Fruit fly (Drosophila melanogaster): Measurements from ENCODE around the gene Srp72.

Srp72 gene

DNA sequence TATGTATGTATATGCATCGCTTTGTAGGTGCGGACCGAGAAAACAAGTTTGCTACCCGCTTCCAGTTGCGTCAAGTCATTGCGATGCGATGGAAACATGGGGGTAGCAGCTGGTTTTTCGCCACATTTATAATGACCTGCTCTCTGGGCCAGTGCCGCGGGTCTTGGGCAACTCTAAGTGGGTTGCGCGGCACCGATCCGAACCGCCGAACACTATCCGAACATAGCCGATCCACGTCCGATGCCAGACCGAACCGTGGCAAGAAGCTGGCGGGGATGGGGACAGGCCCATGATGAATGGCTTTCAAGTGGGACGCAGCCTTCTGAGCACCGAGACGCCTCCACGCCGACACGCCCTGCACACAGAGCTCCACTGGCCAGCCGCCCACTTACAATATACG is 15.6 kb downstream of the Srp72 start (continued):
- TF ChIP-seq lola (GFP tag; optimal IDR thresholded peaks at IDR 0.05) (no peak), slbo (GFP tag; IDR thresholded peaks at IDR 0.05) (0 out of 2 replicates have a peak, but pooled peaks have one; percentile 15), sd (tag; optimal IDR thresholded peaks at IDR 0.05) (peak; percentile 3), lilli (GFP tag; optimal IDR thresholded peaks at IDR 0.05) (no peak), otp (GFP tag; IDR thresholded peaks at IDR 0.05) (no peak), sr (GFP tag; IDR thresholded peaks at IDR 0.05) (peak; percentile 98), Mes4 (GFP tag; optimal IDR thresholded peaks at IDR 0.05) (no peak), gsb (GFP tag; IDR thresholded peaks at IDR 0.05) (0 out of 2 replicates have a peak, but pooled peaks have one; percentile 15), CG18262 (tag; optimal IDR thresholded peaks at IDR 0.05) (no peak), inv (GFP tag; IDR thresholded peaks at IDR 0.05; ENCODE audit: partially characterized antibody) (no peak), ttk (GFP tag; IDR thresholded peaks at IDR 0.05) (0 out of 2 replicates have a peak, but pooled peaks have one; percentile 29), vvl (GFP tag; IDR thresholded peaks at IDR 0.05) (no peak), so (GFP tag; IDR thresholded peaks at IDR 0.05) (no peak), pho (GFP tag; optimal IDR thresholded peaks at IDR 0.05) (no peak), CG4360 (GFP tag; IDR thresholded peaks at IDR 0.05) (no peak), CG12769 (tag; optimal IDR thresholded peaks at IDR 0.05) (peak; percentile 89), nom (GFP tag; optimal IDR thresholded peaks at IDR 0.05) (peak; percentile 47), Rfx (GFP tag; IDR thresholded peaks at IDR 0.05) (peak; percentile 35; the same call in 1 of the 2 replicates), odd (GFP tag; optimal IDR thresholded peaks at IDR 0.05) (no peak), emc (GFP tag; optimal IDR thresholded peaks at IDR 0.05) (no peak), Hand (GFP tag; optimal IDR thresholded peaks at IDR 0.05) (no peak), CrebB (tag; optimal IDR thresholded peaks at IDR 0.05) (no peak), dan (GFP tag; IDR thresholded peaks at IDR 0.05) (no peak), crol (GFP tag; IDR thresholded peaks at IDR 0.05) (peak; percentile 63), CG11456 (GFP tag; IDR thresholded peaks at IDR 0.05) (0 out of 3 replicates have a peak, but pooled peaks have one; percentile 7), CG1602 (GFP tag; optimal IDR thresholded peaks at IDR 0.05) (no peak), CG17829 (tag; optimal IDR thresholded peaks at IDR 0.05) (no peak), CG8290 (GFP tag; optimal IDR thresholded peaks at IDR 0.05) (no peak), CG8290 (tag; optimal IDR thresholded peaks at IDR 0.05) (peak in 1 of 2 experiments; percentile 46), chinmo (GFP tag; IDR thresholded peaks at IDR 0.05; ENCODE audit: partially characterized antibody) (0 out of 4 replicates have a peak, but pooled peaks have one; percentile 56), Hr3 (GFP tag; optimal IDR thresholded peaks at IDR 0.05) (no peak), CG6175 (GFP tag; IDR thresholded peaks at IDR 0.05) (peak; percentile 91), CG10543 (GFP tag; optimal IDR thresholded peaks at IDR 0.05) (peak; percentile 87), ftz-f1 (GFP tag; optimal IDR thresholded peaks at IDR 0.05) (peak; percentile 26), chm (GFP tag; IDR thresholded peaks at IDR 0.05) (0 out of 2 replicates have a peak, but pooled peaks have one; percentile 29), CG1832 (GFP tag; optimal IDR thresholded peaks at IDR 0.05) (no peak), Rx (GFP tag; IDR thresholded peaks at IDR 0.05) (no peak), lab (GFP tag; optimal IDR thresholded peaks at IDR 0.05) (peak; percentile 25), Tbp (GFP tag; optimal IDR thresholded peaks at IDR 0.05) (no peak), CG2875 (GFP tag; optimal IDR thresholded peaks at IDR 0.05) (no peak), CG7963 (GFP tag; IDR thresholded peaks at IDR 0.05; ENCODE audit: partially characterized antibody) (no peak), HLH3B (GFP tag; IDR thresholded peaks at IDR 0.05) (peak; percentile 7; the same call in 1 of the 2 replicates), Drgx (GFP tag; IDR thresholded peaks at IDR 0.05) (peak; percentile 36; the same call in 1 of the 2 replicates), CG8281 (tag; optimal IDR thresholded peaks at IDR 0.05) (no peak), CG32532 (GFP tag; IDR thresholded peaks at IDR 0.05) (peak; percentile 24; the same call in 1 of the 2 replicates), Oli (tag; optimal IDR thresholded peaks at IDR 0.05) (no peak), lov (optimal IDR thresholded peaks at IDR 0.05) (no peak), lov (GFP tag; IDR thresholded peaks at IDR 0.05) (0 out of 3 replicates have a peak, but pooled peaks have one; percentile 32), dmrt11E (tag; optimal IDR thresholded peaks at IDR 0.05) (no peak), sens (GFP tag) (no peak), CG17802 (tag; optimal IDR thresholded peaks at IDR 0.05) (no peak), danr (GFP tag; IDR thresholded peaks at IDR 0.05) (no peak)
